Fruit fly (Drosophila melanogaster) whole organism, adult: ENCODE measurements around the gene Npc2c.
A peak's percentile ranks its signal among the peaks of the same experiment; 100 is the strongest.

Source experiments
- Clk ChIP-seq: fragments of 200-800 bp; sonication (Bioruptor generic); optimal IDR thresholded peaks from 2 replicates; lab custom pipeline; 2017; ENCODE audit warnings: missing biosample characterization, missing genetic modification characterization
- kay ChIP-seq: fragments of 200-800 bp; sonication (Bioruptor generic); peaks from one replicate; lab custom pipeline; 2016; ENCODE audit warnings: missing biosample characterization, missing genetic modification characterization, borderline replicate concordance

DNA sequence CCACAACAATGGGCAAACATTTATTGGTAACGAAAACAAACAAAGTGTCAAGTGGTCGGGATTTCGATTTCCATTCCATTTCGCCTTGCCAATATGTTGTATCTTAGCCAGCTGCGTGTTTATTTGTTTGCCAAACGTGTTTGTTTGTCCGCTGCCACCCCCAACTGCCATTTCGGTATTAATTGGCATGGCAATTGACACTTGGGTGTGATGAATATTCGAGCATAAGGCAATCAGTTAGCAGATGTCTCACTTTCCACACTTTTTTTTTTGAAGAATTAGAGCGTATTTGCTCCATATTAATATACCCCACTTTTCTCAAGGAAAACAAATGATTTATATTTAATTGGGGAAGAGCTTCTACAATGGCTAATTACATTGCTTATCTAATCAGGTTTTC is 28.6 kb upstream of the Npc2c start:
- TF ChIP-seq Clk (GFP tag; lab: Kevin White, UChicago) (no peak), kay (GFP tag; lab: Kevin White, UChicago) (peak; percentile 92)
